Worm (Caenorhabditis elegans) whole organism, L1 larva: ENCODE results near the gene F46B6.13.

ENCODE experiments used
- aha-1 ChIP-seq: fragments of 150-350 bp; optimal IDR thresholded peaks from 2 replicates; lab custom pipeline; 2014; ENCODE audit warnings: missing biosample characterization, missing genetic modification characterization
- aly-2 ChIP-seq: fragments of 150-350 bp; optimal IDR thresholded peaks from 2 replicates; lab custom pipeline; 2014; ENCODE audit warnings: missing biosample characterization, missing genetic modification characterization
- ceh-88 ChIP-seq: fragments of 200-800 bp; sonication (Bioruptor generic); IDR thresholded peaks from 2 replicates; pipeline ENCODE4 v1.3.6; 2022; ENCODE audit warnings: missing genetic modification characterization, missing compliant biosample characterization
- ets-5 ChIP-seq: fragments of 200-800 bp; sonication (Bioruptor generic); IDR thresholded peaks from 2 replicates; pipeline ENCODE4 v1.3.6; 2022; ENCODE audit warnings: missing genetic modification characterization, missing compliant biosample characterization
- fos-1 ChIP-seq: fragments of 150-350 bp; optimal IDR thresholded peaks from 2 replicates; lab custom pipeline; 2014; ENCODE audit warnings: missing biosample characterization, missing genetic modification characterization
- mdl-1 ChIP-seq, 2 experiments: fragments of 150-350 bp; optimal IDR thresholded peaks; 2 replicates each; lab custom pipeline; 2014 to 2017; ENCODE audit warnings: missing biosample characterization in 2 of 2, missing genetic modification characterization in 2 of 2, inconsistent platforms in 1 of 2
- mep-1 ChIP-seq: fragments of 150-350 bp; optimal IDR thresholded peaks from 2 replicates; lab custom pipeline; 2014; ENCODE audit warnings: missing biosample characterization, missing genetic modification characterization
- nhr-11 ChIP-seq: fragments of 150-350 bp; optimal IDR thresholded peaks from 2 replicates; lab custom pipeline; 2014; ENCODE audit warnings: missing biosample characterization, missing genetic modification characterization
- nhr-77 ChIP-seq: fragments of 150-350 bp; optimal IDR thresholded peaks from 2 replicates; lab custom pipeline; 2014; ENCODE audit warnings: missing biosample characterization, missing genetic modification characterization
- nhr-85 ChIP-seq: sonication (generic microtip); peaks from one replicate; lab custom pipeline; 2016; ENCODE audit warnings: missing genetic modification characterization, inconsistent platforms, missing compliant biosample characterization
- sup-37 ChIP-seq: fragments of 200-800 bp; sonication (Bioruptor generic); optimal IDR thresholded peaks from 2 replicates; lab custom pipeline; 2018; ENCODE audit warnings: mild to moderate bottlenecking, missing genetic modification characterization, missing compliant biosample characterization
- unc-130 ChIP-seq: fragments of 150-350 bp; optimal IDR thresholded peaks from 2 replicates; lab custom pipeline; 2017; ENCODE audit warnings: missing biosample characterization, missing genetic modification characterization, inconsistent platforms
- xbp-1 ChIP-seq: sonication (generic microtip); optimal IDR thresholded peaks from 2 replicates; lab custom pipeline; 2016; ENCODE audit warnings: missing genetic modification characterization, missing compliant biosample characterization

DNA sequence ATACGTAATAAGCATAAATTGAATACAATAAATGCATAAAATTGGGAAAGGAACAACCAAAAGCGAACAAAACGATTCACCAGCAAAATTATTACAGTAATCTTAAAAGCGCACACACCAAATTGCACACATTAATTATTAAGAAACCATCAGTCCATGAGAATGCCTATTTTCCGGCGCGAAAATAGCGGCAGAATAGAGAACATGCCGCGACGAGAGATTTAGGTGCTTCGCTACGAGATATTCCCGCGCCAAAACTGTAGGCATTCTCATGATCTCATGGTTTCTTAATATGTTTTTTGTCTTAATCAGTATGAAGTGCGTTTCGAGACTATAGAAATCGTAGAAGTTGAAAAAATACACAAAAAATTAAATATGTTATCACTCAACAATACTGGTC lies 14.8 kb downstream of the F46B6.13 start:
- TF ChIP-seq nhr-85 (tag; lab: Kevin White, UChicago) (no peak), xbp-1 (no peak), ceh-88 (GFP tag; lab: Robert Waterston, UW) (no peak), fos-1 (no peak), mdl-1 (tag; optimal IDR thresholded peaks at IDR 0.05; lab: Kevin White, UChicago) (no peak), mep-1 (tag; lab: Kevin White, UChicago) (no peak), sup-37 (no peak), ets-5 (GFP tag; lab: Robert Waterston, UW) (no peak), aha-1 (tag; lab: Kevin White, UChicago) (no peak), nhr-77 (tag; lab: Kevin White, UChicago) (no peak), unc-130 (tag; lab: Kevin White, UChicago) (no peak), aly-2 (tag; lab: Kevin White, UChicago) (no peak), nhr-11 (tag; lab: Kevin White, UChicago) (no peak)
